Fruit fly (Drosophila melanogaster): ENCODE data around the gene CG9970.

dm6 chr3L:2892105-2892504 is 24.3 kb downstream of the CG9970 start, which contains the start of gene spz5:
- TF ChIP-seq CG32121 (GFP tag; IDR thresholded peaks at IDR 0.05) (no peak), CG10348 (GFP tag; IDR thresholded peaks at IDR 0.05) (no peak), CG15710 (tag; optimal IDR thresholded peaks at IDR 0.05) (no peak)
